Fruit fly (Drosophila melanogaster) whole organism, prepupa: Measurements from ENCODE around the gene CG44325.

Source experiments
- Blimp-1 ChIP-seq: fragments of 200-800 bp; sonication (Bioruptor generic); optimal IDR thresholded peaks from 3 replicates; lab custom pipeline; 2017; ENCODE audit warnings: missing biosample characterization, missing genetic modification characterization, mild to moderate bottlenecking, moderate library complexity, missing genetic modification reagents
- CG10631 ChIP-seq: fragments of 200-800 bp; sonication (Bioruptor generic); optimal IDR thresholded peaks from 2 replicates; lab custom pipeline; 2016; ENCODE audit warnings: missing biosample characterization, missing genetic modification characterization
- CG10669 ChIP-seq: fragments of 200-800 bp; sonication (Bioruptor generic); optimal IDR thresholded peaks from 3 replicates; lab custom pipeline; 2018; ENCODE audit warnings: missing biosample characterization, mild to moderate bottlenecking, missing genetic modification characterization, moderate library complexity
- CG11294 ChIP-seq: fragments of 200-800 bp; sonication (Bioruptor generic); IDR thresholded peaks from 2 replicates; pipeline ENCODE4 v1.3.6; 2022; ENCODE audit warnings: missing biosample characterization, missing genetic modification characterization
- CG11762 ChIP-seq: fragments of 200-800 bp; sonication (Bioruptor generic); optimal IDR thresholded peaks from 3 replicates; lab custom pipeline; 2016; ENCODE audit warnings: missing biosample characterization, missing genetic modification characterization; ENCODE audit not compliant: insufficient read depth
- CG11902 ChIP-seq: fragments of 200-800 bp; sonication (Bioruptor generic); optimal IDR thresholded peaks from 3 replicates; lab custom pipeline; 2016; ENCODE audit warnings: missing biosample characterization, missing genetic modification characterization
- CG15336 ChIP-seq: fragments of 200-800 bp; sonication (Bioruptor generic); IDR thresholded peaks from 2 replicates; pipeline ENCODE4 v1.3.6; 2022; ENCODE audit warnings: missing biosample characterization, missing genetic modification characterization
- CG1621 ChIP-seq: fragments of 200-800 bp; sonication (Bioruptor generic); optimal IDR thresholded peaks from 3 replicates; lab custom pipeline; 2018; ENCODE audit warnings: missing biosample characterization, mild to moderate bottlenecking, missing genetic modification characterization
- CG16779 ChIP-seq: fragments of 200-800 bp; sonication (Bioruptor generic); optimal IDR thresholded peaks from 3 replicates; lab custom pipeline; 2017; ENCODE audit warnings: missing biosample characterization, mild to moderate bottlenecking, missing genetic modification characterization
- CG3032 ChIP-seq: fragments of 200-800 bp; optimal IDR thresholded peaks from 2 replicates; lab custom pipeline; 2019; ENCODE audit warnings: missing biosample characterization, mild to moderate bottlenecking, missing genetic modification characterization, moderate library complexity
- CG31627 ChIP-seq: fragments of 200-800 bp; sonication (Bioruptor generic); optimal IDR thresholded peaks from 3 replicates; lab custom pipeline; 2016; ENCODE audit warnings: missing biosample characterization, missing genetic modification characterization
- CG32006 ChIP-seq: fragments of 200-800 bp; sonication (Bioruptor generic); optimal IDR thresholded peaks from 3 replicates; lab custom pipeline; 2017; ENCODE audit warnings: missing biosample characterization, mild to moderate bottlenecking, missing genetic modification characterization
- CG34406 ChIP-seq: fragments of 200-800 bp; sonication (Bioruptor generic); optimal IDR thresholded peaks from 3 replicates; lab custom pipeline; 2016; ENCODE audit warnings: missing biosample characterization, missing genetic modification characterization
- CG3919 ChIP-seq: fragments of 200-800 bp; sonication (Bioruptor generic); optimal IDR thresholded peaks from 3 replicates; lab custom pipeline; 2016; ENCODE audit warnings: missing biosample characterization, missing genetic modification characterization
- CG4318 ChIP-seq: fragments of 200-800 bp; sonication (Bioruptor generic); optimal IDR thresholded peaks from 3 replicates; lab custom pipeline; 2017; ENCODE audit warnings: missing biosample characterization, mild to moderate bottlenecking, missing genetic modification characterization
- CG6163 ChIP-seq: fragments of 200-800 bp; sonication (Bioruptor generic); IDR thresholded peaks from 3 replicates; pipeline ENCODE4 v1.3.6; 2022; ENCODE audit warnings: missing biosample characterization, missing genetic modification characterization
- CG6276 ChIP-seq: fragments of 200-800 bp; sonication (Bioruptor generic); optimal IDR thresholded peaks from 2 replicates; lab custom pipeline; 2017; ENCODE audit warnings: missing biosample characterization, mild to moderate bottlenecking, missing genetic modification characterization
- CG6792 ChIP-seq: fragments of 200-800 bp; sonication (Bioruptor generic); optimal IDR thresholded peaks from 3 replicates; lab custom pipeline; 2016; ENCODE audit warnings: missing biosample characterization, missing genetic modification characterization
- CG6808 ChIP-seq: fragments of 200-800 bp; sonication (Bioruptor generic); optimal IDR thresholded peaks from 3 replicates; lab custom pipeline; 2017; ENCODE audit warnings: missing biosample characterization, missing genetic modification characterization, mild to moderate bottlenecking, moderate library complexity, missing genetic modification reagents
- CG6854 ChIP-seq: fragments of 200-800 bp; sonication (Bioruptor generic); optimal IDR thresholded peaks from 2 replicates; lab custom pipeline; 2017; ENCODE audit warnings: missing biosample characterization, mild to moderate bottlenecking, missing genetic modification characterization
- CG7368 ChIP-seq: fragments of 200-800 bp; sonication (Bioruptor generic); optimal IDR thresholded peaks from 3 replicates; lab custom pipeline; 2016; ENCODE audit warnings: missing biosample characterization, missing genetic modification characterization
- CG8119 ChIP-seq: fragments of 200-800 bp; sonication (Bioruptor generic); IDR thresholded peaks from 3 replicates; pipeline ENCODE4 v1.3.6; 2022; ENCODE audit warnings: missing biosample characterization, missing genetic modification characterization
- CG8319 ChIP-seq: fragments of 200-800 bp; sonication (Bioruptor generic); optimal IDR thresholded peaks from 3 replicates; lab custom pipeline; 2016; ENCODE audit warnings: missing biosample characterization, missing genetic modification characterization
- CG8632 ChIP-seq: fragments of 200-800 bp; sonication (Bioruptor generic); optimal IDR thresholded peaks from 3 replicates; lab custom pipeline; 2016; ENCODE audit warnings: missing biosample characterization, missing genetic modification characterization
- CG9139 ChIP-seq: fragments of 200-800 bp; sonication (Bioruptor generic); optimal IDR thresholded peaks from 3 replicates; lab custom pipeline; 2017; ENCODE audit warnings: missing biosample characterization, mild to moderate bottlenecking, missing genetic modification characterization
- Eip75B ChIP-seq: fragments of 200-800 bp; sonication (Bioruptor generic); optimal IDR thresholded peaks from 3 replicates; lab custom pipeline; 2016; ENCODE audit warnings: missing biosample characterization, missing genetic modification characterization
- Eip78C ChIP-seq: fragments of 200-800 bp; sonication (Bioruptor generic); peaks from one replicate; lab custom pipeline; 2016; ENCODE audit warnings: missing biosample characterization, missing genetic modification characterization
- Eip93F ChIP-seq: fragments of 200-800 bp; sonication (Bioruptor generic); optimal IDR thresholded peaks from 2 replicates; lab custom pipeline; 2016; ENCODE audit warnings: missing biosample characterization, mild to moderate bottlenecking, missing genetic modification characterization
- Ets21C ChIP-seq: fragments of 200-800 bp; sonication (Bioruptor generic); optimal IDR thresholded peaks from 3 replicates; lab custom pipeline; 2016; ENCODE audit warnings: missing biosample characterization, missing genetic modification characterization
- Ets96B ChIP-seq: fragments of 200-800 bp; optimal IDR thresholded peaks from 2 replicates; lab custom pipeline; 2019; ENCODE audit warnings: missing biosample characterization, mild to moderate bottlenecking, missing genetic modification characterization, moderate library complexity
- Gug ChIP-seq: fragments of 200-800 bp; sonication (Bioruptor generic); IDR thresholded peaks from 2 replicates; pipeline ENCODE4 v1.3.6; 2022; ENCODE audit warnings: missing biosample characterization, missing genetic modification characterization
- Hr4 ChIP-seq: fragments of 200-800 bp; sonication (Bioruptor generic); optimal IDR thresholded peaks from 3 replicates; lab custom pipeline; 2016; ENCODE audit warnings: missing biosample characterization, missing genetic modification characterization
- Met ChIP-seq: fragments of 200-800 bp; sonication (Bioruptor generic); optimal IDR thresholded peaks from 3 replicates; lab custom pipeline; 2016; ENCODE audit warnings: missing biosample characterization, missing genetic modification characterization
- Smox ChIP-seq: fragments of 200-800 bp; sonication (Bioruptor generic); optimal IDR thresholded peaks from 3 replicates; lab custom pipeline; 2016; ENCODE audit warnings: missing biosample characterization, missing genetic modification characterization
- Sox102F ChIP-seq: fragments of 200-800 bp; sonication (Bioruptor generic); optimal IDR thresholded peaks from 2 replicates; lab custom pipeline; 2016; ENCODE audit warnings: missing biosample characterization, mild to moderate bottlenecking, missing genetic modification characterization
- Sox14 ChIP-seq: fragments of 200-800 bp; sonication (Bioruptor generic); optimal IDR thresholded peaks from 3 replicates; lab custom pipeline; 2016; ENCODE audit warnings: missing biosample characterization, missing genetic modification characterization
- Sox15 ChIP-seq: fragments of 200-800 bp; sonication (Bioruptor generic); optimal IDR thresholded peaks from 3 replicates; lab custom pipeline; 2016; ENCODE audit warnings: missing biosample characterization, missing genetic modification characterization
- achi ChIP-seq: fragments of 200-800 bp; sonication (Bioruptor generic); optimal IDR thresholded peaks from 3 replicates; lab custom pipeline; 2016; ENCODE audit warnings: missing biosample characterization, missing genetic modification characterization
- dac ChIP-seq: fragments of 200-800 bp; sonication (Bioruptor generic); optimal IDR thresholded peaks from 2 replicates; lab custom pipeline; 2017; ENCODE audit warnings: missing biosample characterization, mild to moderate bottlenecking, missing genetic modification characterization
- esn ChIP-seq: fragments of 200-800 bp; sonication (Bioruptor generic); optimal IDR thresholded peaks from 2 replicates; lab custom pipeline; 2016; ENCODE audit warnings: missing biosample characterization, mild to moderate bottlenecking, missing genetic modification characterization, moderate library complexity
- fd59A ChIP-seq: fragments of 200-800 bp; sonication (Bioruptor generic); optimal IDR thresholded peaks from 2 replicates; lab custom pipeline; 2017; ENCODE audit warnings: missing biosample characterization, mild to moderate bottlenecking, missing genetic modification characterization, missing genetic modification reagents
- fd85E ChIP-seq: fragments of 200-800 bp; sonication (Bioruptor generic); optimal IDR thresholded peaks from 3 replicates; lab custom pipeline; 2016; ENCODE audit warnings: missing biosample characterization, missing genetic modification characterization
- fkh ChIP-seq: fragments of 200-800 bp; sonication (Bioruptor generic); optimal IDR thresholded peaks from 3 replicates; lab custom pipeline; 2017; ENCODE audit warnings: missing biosample characterization, mild to moderate bottlenecking, missing genetic modification characterization, moderate library complexity
- lz ChIP-seq: fragments of 200-800 bp; sonication (Bioruptor generic); optimal IDR thresholded peaks from 3 replicates; lab custom pipeline; 2016; ENCODE audit warnings: missing biosample characterization, missing genetic modification characterization
- net ChIP-seq: fragments of 200-800 bp; sonication (Bioruptor generic); optimal IDR thresholded peaks from 3 replicates; lab custom pipeline; 2016; ENCODE audit warnings: missing biosample characterization, missing genetic modification characterization
- pdm3 ChIP-seq: fragments of 200-800 bp; sonication (Bioruptor generic); optimal IDR thresholded peaks from 3 replicates; lab custom pipeline; 2016; ENCODE audit warnings: missing biosample characterization, missing genetic modification characterization
- salr ChIP-seq, 2 experiments: fragments of 200-800 bp; sonication (Bioruptor generic); optimal IDR thresholded peaks; 3 replicates each; lab custom pipeline; 2016 to 2018; ENCODE audit warnings: missing biosample characterization in 2 of 2, missing genetic modification characterization in 2 of 2, mild to moderate bottlenecking in 1 of 2
- spab ChIP-seq: fragments of 200-800 bp; sonication (Bioruptor generic); optimal IDR thresholded peaks from 2 replicates; lab custom pipeline; 2017; ENCODE audit warnings: missing biosample characterization, mild to moderate bottlenecking, missing genetic modification characterization, missing genetic modification reagents
- ss ChIP-seq, 2 experiments: fragments of 200-800 bp; sonication (Bioruptor generic); optimal IDR thresholded peaks; 2 replicates in 1 of 2; 3 replicates in 1 of 2; lab custom pipeline; 2017 to 2018; ENCODE audit warnings: mild to moderate bottlenecking in 2 of 2, missing biosample characterization in 2 of 2, missing genetic modification characterization in 2 of 2, moderate library complexity in 1 of 2
- svp ChIP-seq: fragments of 200-800 bp; sonication (Bioruptor generic); peaks from one replicate; lab custom pipeline; 2016; ENCODE audit warnings: missing biosample characterization, missing genetic modification characterization
- topi ChIP-seq: fragments of 200-800 bp; sonication (Bioruptor generic); optimal IDR thresholded peaks from 3 replicates; lab custom pipeline; 2016; ENCODE audit warnings: missing biosample characterization, missing genetic modification characterization

Gene CG44325

DNA sequence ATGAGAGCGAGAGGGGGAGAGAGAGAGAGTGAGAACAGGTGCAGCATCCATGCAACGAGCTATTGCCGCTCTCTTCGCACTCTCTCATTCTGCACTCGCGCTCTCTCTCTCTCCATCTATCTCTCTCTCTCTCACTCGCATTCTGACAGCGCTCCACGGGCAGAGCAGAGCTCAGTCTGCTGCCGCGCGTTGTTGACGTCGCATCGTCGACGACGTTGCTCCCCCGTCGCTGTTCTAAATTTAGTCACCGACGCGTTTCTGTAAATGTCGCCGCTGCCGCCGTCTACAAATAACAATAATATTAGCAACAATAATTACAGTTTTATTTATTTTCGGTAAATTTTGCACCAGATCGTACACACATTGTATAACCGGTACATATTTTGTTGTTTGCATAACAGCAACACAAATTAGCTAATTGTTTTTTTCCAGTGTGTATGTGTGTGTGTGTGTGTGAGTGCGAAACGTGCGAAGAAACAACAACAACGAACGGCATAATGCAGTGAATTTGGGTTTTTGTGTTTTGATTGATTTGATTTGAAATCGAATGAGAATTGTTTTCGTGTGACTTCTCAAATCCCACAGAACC lies 35.7 kb downstream of the CG44325 start:
- TF ChIP-seq CG6854 (GFP tag; lab: Kevin White, UChicago) (peak; percentile 15), dac (GFP tag; lab: Kevin White, UChicago) (no peak), CG6808 (GFP tag; lab: Kevin White, UChicago) (no peak), CG9139 (GFP tag; lab: Kevin White, UChicago) (peak; percentile 16), topi (peak; percentile 48), Blimp-1 (GFP tag; lab: Kevin White, UChicago) (no peak), fkh (GFP tag; lab: Kevin White, UChicago) (peak; percentile 60), CG1621 (tag; lab: Kevin White, UChicago) (no peak), CG4318 (no peak), CG3919 (GFP tag; lab: Kevin White, UChicago) (no peak), lz (GFP tag; lab: Kevin White, UChicago) (no peak), Eip78C (GFP tag; lab: Kevin White, UChicago) (peak; percentile 79), CG32006 (GFP tag; lab: Kevin White, UChicago) (peak; percentile 27), CG6276 (GFP tag; lab: Kevin White, UChicago) (no peak), CG34406 (GFP tag; lab: Kevin White, UChicago) (peak; percentile 27), net (GFP tag; lab: Kevin White, UChicago) (no peak), fd59A (GFP tag; lab: Kevin White, UChicago) (no peak), svp (GFP tag; lab: Kevin White, UChicago) (peak; percentile 76), ss (GFP tag; optimal IDR thresholded peaks at IDR 0.05; lab: Kevin White, UChicago) (peak; percentile 8 to 25), esn (GFP tag; lab: Kevin White, UChicago) (peak; percentile 44), CG31627 (peak; percentile 20), CG3032 (tag; lab: Kevin White, UChicago) (no peak), CG11902 (GFP tag; lab: Kevin White, UChicago) (no peak), CG6163 (GFP tag; lab: Robert Waterston, UW) (no peak; the same call in none of the 3 replicates), Eip93F (no peak), Sox14 (GFP tag; lab: Kevin White, UChicago) (peak; percentile 14), CG11762 (GFP tag; lab: Kevin White, UChicago) (no peak), spab (GFP tag; lab: Kevin White, UChicago) (no peak), Gug (GFP tag; lab: Robert Waterston, UW) (no peak; the same call in 1 of the 2 replicates), CG10631 (peak; percentile 35), Eip75B (peak; percentile 59), CG8319 (GFP tag; lab: Kevin White, UChicago) (no peak), CG8119 (no peak; the same call in 2 of the 3 replicates), Met (GFP tag; lab: Kevin White, UChicago) (peak; percentile 59), Ets21C (GFP tag; lab: Kevin White, UChicago) (peak; percentile 10), CG7368 (GFP tag; lab: Kevin White, UChicago) (no peak), Ets96B (peak; percentile 20), CG11294 (GFP tag; lab: Robert Waterston, UW) (no peak), CG8632 (GFP tag; lab: Kevin White, UChicago) (no peak), Sox15 (GFP tag; lab: Kevin White, UChicago) (no peak), CG15336 (GFP tag; lab: Robert Waterston, UW) (peak; percentile 7; the same call in 1 of the 2 replicates), Hr4 (GFP tag; lab: Kevin White, UChicago) (peak; percentile 22), pdm3 (GFP tag; lab: Kevin White, UChicago) (peak; percentile 33), CG16779 (peak; percentile 16), salr (GFP tag; optimal IDR thresholded peaks at IDR 0.05; lab: Kevin White, UChicago) (no peak), CG6792 (GFP tag; lab: Kevin White, UChicago) (no peak), Sox102F (GFP tag; lab: Kevin White, UChicago) (peak; percentile 55), CG10669 (GFP tag; lab: Kevin White, UChicago) (peak; percentile 20), Smox (peak; percentile 42), achi (GFP tag; lab: Kevin White, UChicago) (peak; percentile 16), fd85E (GFP tag; lab: Kevin White, UChicago) (no peak)
